Worm (Caenorhabditis elegans): ENCODE measurements around the gene pph-2.

- TF ChIP-seq athp-1 (tag; optimal IDR thresholded peaks at IDR 0.05) (no peak), snpc-3.4 (tag; optimal IDR thresholded peaks at IDR 0.05) (no peak), Y95B8A.8 (GFP tag; IDR thresholded peaks at IDR 0.05) (no peak), snpc-4 (GFP tag; optimal IDR thresholded peaks at IDR 0.05) (no peak), snpc-4 (tag; optimal IDR thresholded peaks at IDR 0.05) (no peak), F49E8.2 (tag; optimal IDR thresholded peaks at IDR 0.05; ENCODE audit: insufficient read depth) (no peak), nhr-179 (tag; optimal IDR thresholded peaks at IDR 0.05) (no peak), F57A8.1 (GFP tag; optimal IDR thresholded peaks at IDR 0.05) (no peak), cebp-2 (GFP tag; IDR thresholded peaks at IDR 0.05) (no peak), chd-7 (tag; optimal IDR thresholded peaks at IDR 0.05) (no peak), tlf-1 (GFP tag; optimal IDR thresholded peaks at IDR 0.05) (no peak), aptf-3 (GFP tag; IDR thresholded peaks at IDR 0.05) (no peak), let-607 (tag; optimal IDR thresholded peaks at IDR 0.05) (no peak), die-1 (tag; optimal IDR thresholded peaks at IDR 0.05) (no peak), lin-26 (GFP tag; IDR thresholded peaks at IDR 0.05) (no peak)
Observed at ce11 chrIV:11868452-11868851, 9.1 kb downstream of the pph-2 start.
